Worm (Caenorhabditis elegans): Measurements from ENCODE around the gene C16C10.4.

The C16C10.4 gene

ce11 chrIII:4170903-4171377 is at the start of gene C16C10.4, which contains the start of gene rnf-121 (continued):
- TF ChIP-seq C08G9.2 (tag; optimal IDR thresholded peaks at IDR 0.05) (peak; percentile 91), sox-4 (tag; optimal IDR thresholded peaks at IDR 0.05) (peak; percentile 91), ref-2 (tag; optimal IDR thresholded peaks at IDR 0.05) (peak; percentile 94), hlh-6 (tag; optimal IDR thresholded peaks at IDR 0.05) (peak; percentile 85), pat-9 (tag; optimal IDR thresholded peaks at IDR 0.05) (peak; percentile 90), nfya-1 (tag; optimal IDR thresholded peaks at IDR 0.05) (peak; percentile 92), K02D7.2 (tag; optimal IDR thresholded peaks at IDR 0.05) (peak; percentile 93), T23F11.4 (GFP tag; optimal IDR thresholded peaks at IDR 0.05) (peak; percentile 83), elt-2 (tag; optimal IDR thresholded peaks at IDR 0.05) (peak; percentile 97), che-1 (tag; optimal IDR thresholded peaks at IDR 0.05) (peak; percentile 88), hlh-30 (tag; optimal IDR thresholded peaks at IDR 0.05; ENCODE audit: insufficient read depth) (peak; percentile 23), lin-11 (tag; optimal IDR thresholded peaks at IDR 0.05) (peak; percentile 82), pag-3 (tag; optimal IDR thresholded peaks at IDR 0.05; ENCODE audit: borderline replicate concordance) (peak; percentile 37), madf-2 (tag; optimal IDR thresholded peaks at IDR 0.05) (peak; percentile 89), ceh-24 (tag; optimal IDR thresholded peaks at IDR 0.05) (peak; percentile 82), ceh-48 (tag; optimal IDR thresholded peaks at IDR 0.05) (peak; percentile 76)

- TF ChIP-seq C38D4.7 (GFP tag; optimal IDR thresholded peaks at IDR 0.05) (no peak), rnt-1 (tag; optimal IDR thresholded peaks at IDR 0.05) (no peak), unc-42 (tag; optimal IDR thresholded peaks at IDR 0.05) (peak; percentile 72)
These were observed 47.9 kb upstream of the C16C10.4 start for ce11 chrIII:4123277-4123676.

ce11 chrIII:4123900-4124299 is 47.2 kb upstream of the C16C10.4 start:
- TF ChIP-seq T23F11.4 (GFP tag; optimal IDR thresholded peaks at IDR 0.05) (no peak), syd-9 (tag; optimal IDR thresholded peaks at IDR 0.05) (no peak), nhr-11 (tag; optimal IDR thresholded peaks at IDR 0.05) (no peak), dve-1 (tag; optimal IDR thresholded peaks at IDR 0.05) (no peak), ahr-1 (tag; optimal IDR thresholded peaks at IDR 0.05) (no peak), nfya-1 (tag; optimal IDR thresholded peaks at IDR 0.05) (no peak), fkh-6 (tag; optimal IDR thresholded peaks at IDR 0.05) (no peak)

ce11 chrIII:4131814-4132555 is 39.2 kb upstream of the C16C10.4 start:
- TF ChIP-seq ceh-19 (GFP tag; optimal IDR thresholded peaks at IDR 0.05): no peak
- peak; percentile 95 for TF ChIP-seq nfya-1 (tag; optimal IDR thresholded peaks at IDR 0.05)
- TF ChIP-seq ceh-31 (tag; optimal IDR thresholded peaks at IDR 0.05): peak; percentile 2
- peak; percentile 92 for TF ChIP-seq unc-42 (tag; optimal IDR thresholded peaks at IDR 0.05)

ce11 chrIII:4134059-4134458 is 37.1 kb upstream of the C16C10.4 start:
- no peak for TF ChIP-seq elt-4 (tag; optimal IDR thresholded peaks at IDR 0.05)
- no peak for TF ChIP-seq pag-3 (tag; optimal IDR thresholded peaks at IDR 0.05; ENCODE audit: borderline replicate concordance)
- TF ChIP-seq pqm-1 (tag; optimal IDR thresholded peaks at IDR 0.05): no peak

- TF ChIP-seq unc-86 (tag; optimal IDR thresholded peaks at IDR 0.05) (no peak), pros-1 (tag; optimal IDR thresholded peaks at IDR 0.05) (no peak), T23F11.4 (GFP tag; optimal IDR thresholded peaks at IDR 0.05) (no peak), K09A11.1 (tag; optimal IDR thresholded peaks at IDR 0.05; ENCODE audit: insufficient read depth) (no peak), unc-3 (GFP tag; conservative IDR thresholded peaks at IDR 0.05) (no peak), unc-3 (tag; optimal IDR thresholded peaks at IDR 0.05) (no peak), ceh-34 (tag; optimal IDR thresholded peaks at IDR 0.05) (no peak), hlh-15 (tag; optimal IDR thresholded peaks at IDR 0.05) (no peak), ceh-24 (tag; optimal IDR thresholded peaks at IDR 0.05) (no peak)
These were observed 34.0 kb upstream of the C16C10.4 start for ce11 chrIII:4137180-4137579.

Data from whole organism, late embryonic.